Worm (Caenorhabditis elegans) whole organism, midembryonic: Measurements from ENCODE around the gene W05B2.2.

ENCODE experiments used
- flt-1 ChIP-seq: fragments of 200-800 bp; sonication (Bioruptor generic); IDR thresholded peaks from 2 replicates; pipeline ENCODE4 v1.3.6; 2022; ENCODE audit warnings: missing genetic modification characterization, missing compliant biosample characterization
- ref-1 ChIP-seq: fragments of 200-800 bp; sonication (Bioruptor generic); conservative IDR thresholded peaks from 2 replicates; pipeline ENCODE4 v1.3.6; 2022; ENCODE audit warnings: missing genetic modification reagents, missing genetic modification characterization, missing compliant biosample characterization

DNA sequence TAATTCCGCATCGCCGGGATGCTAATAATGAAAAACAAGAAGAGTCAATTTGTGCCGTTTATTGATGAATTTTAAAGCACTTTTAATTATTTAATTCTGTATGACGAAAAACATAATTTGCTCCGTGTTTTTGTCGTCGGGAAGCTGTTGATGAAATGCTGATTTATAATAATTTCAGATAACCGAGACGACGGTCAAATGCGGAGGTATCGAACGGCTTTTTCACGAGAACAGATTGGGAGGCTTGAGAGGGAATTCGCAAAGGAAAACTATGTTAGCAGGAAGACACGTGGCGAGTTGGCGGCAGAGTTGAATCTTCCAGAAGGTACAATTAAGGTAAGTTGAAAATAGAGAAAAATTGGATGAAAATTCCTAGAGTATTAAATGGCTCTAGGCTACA lies 43.4 kb downstream of the W05B2.2 start:
- TF ChIP-seq flt-1 (GFP tag; lab: Robert Waterston, UW) (no peak), ref-1 (GFP tag; lab: Robert Waterston, UW) (no peak)
